Worm (Caenorhabditis elegans) whole organism, L4 larva: ENCODE data around the gene srlf-18.

Source experiments
- F26F4.8 ChIP-seq: fragments of 200-800 bp; sonication (Bioruptor generic); conservative IDR thresholded peaks from 2 replicates; pipeline ENCODE4 v1.3.6; 2022; ENCODE audit warnings: missing genetic modification characterization, missing compliant biosample characterization
- F44E2.7 ChIP-seq: fragments of 200-800 bp; sonication (Bioruptor generic); IDR thresholded peaks from 2 replicates; pipeline ENCODE4 v2.1.2; 2022; ENCODE audit warnings: missing genetic modification characterization, missing compliant biosample characterization
- F49E8.2 ChIP-seq: sonication (generic microtip); optimal IDR thresholded peaks from 2 replicates; lab custom pipeline; 2016; ENCODE audit warnings: missing compliant biosample characterization, mild to moderate bottlenecking, missing genetic modification characterization, borderline replicate concordance
- T26A8.4 ChIP-seq: fragments of 200-800 bp; sonication (Bioruptor generic); IDR thresholded peaks from 2 replicates; pipeline ENCODE4 v1.3.6; 2022; ENCODE audit warnings: missing genetic modification characterization, missing compliant biosample characterization
- Y48G9A.11 ChIP-seq: fragments of 200-800 bp; sonication (Bioruptor generic); IDR thresholded peaks from 2 replicates; pipeline ENCODE4 v1.3.6; 2022; ENCODE audit warnings: missing genetic modification reagents, missing genetic modification characterization, missing compliant biosample characterization
- Y5F2A.4 ChIP-seq: fragments of 200-800 bp; sonication (Bioruptor generic); optimal IDR thresholded peaks from 2 replicates; lab custom pipeline; 2018; ENCODE audit warnings: mild to moderate bottlenecking, missing genetic modification characterization, missing compliant biosample characterization
- ZK337.2 ChIP-seq: fragments of 200-800 bp; sonication (Bioruptor generic); IDR thresholded peaks from 2 replicates; pipeline ENCODE4 v1.3.6; 2022; ENCODE audit warnings: missing genetic modification reagents, missing genetic modification characterization, missing compliant biosample characterization
- ceh-20 ChIP-seq: fragments of 200-800 bp; sonication (Bioruptor generic); IDR thresholded peaks from 2 replicates; pipeline ENCODE4 v1.3.6; 2022; ENCODE audit warnings: missing genetic modification reagents, missing genetic modification characterization, missing compliant biosample characterization
- ceh-32 ChIP-seq: sonication (generic microtip); optimal IDR thresholded peaks from 2 replicates; lab custom pipeline; 2016; ENCODE audit warnings: mild to moderate bottlenecking, missing genetic modification characterization, missing compliant biosample characterization; ENCODE audit not compliant: poor library complexity
- ceh-44 ChIP-seq: fragments of 200-800 bp; sonication (Bioruptor generic); IDR thresholded peaks from 2 replicates; pipeline ENCODE4 v1.3.6; 2022; ENCODE audit warnings: missing genetic modification reagents, missing genetic modification characterization, missing compliant biosample characterization
- ceh-62 ChIP-seq: sonication (generic microtip); optimal IDR thresholded peaks from 2 replicates; lab custom pipeline; 2017; ENCODE audit warnings: missing biosample characterization, missing genetic modification characterization
- ceh-82 ChIP-seq: sonication (generic microtip); optimal IDR thresholded peaks from 2 replicates; lab custom pipeline; 2017; ENCODE audit warnings: missing biosample characterization, missing genetic modification characterization
- ces-1 ChIP-seq: fragments of 150-350 bp; sonication (generic microtip); optimal IDR thresholded peaks from 4 replicates; lab custom pipeline; 2014; ENCODE audit warnings: missing biosample characterization, missing genetic modification reagents, missing genetic modification characterization
- daf-12 ChIP-seq: fragments of 150-350 bp; optimal IDR thresholded peaks from 2 replicates; lab custom pipeline; 2014; ENCODE audit warnings: missing biosample characterization, missing genetic modification reagents, missing genetic modification characterization
- daf-16 ChIP-seq, 3 experiments: sonication (generic microtip); optimal IDR thresholded peaks; 2 replicates each; lab custom pipeline; 2016 to 2017; ENCODE audit warnings: missing genetic modification characterization in 3 of 3, missing genetic modification reagents in 3 of 3, mild to moderate bottlenecking in 2 of 3, missing compliant biosample characterization in 2 of 3, missing biosample characterization in 1 of 3, moderate library complexity in 1 of 3
- daf-19 ChIP-seq: fragments of 200-800 bp; sonication (Bioruptor generic); conservative IDR thresholded peaks from 2 replicates; pipeline ENCODE4 v1.3.6; 2022; ENCODE audit warnings: missing genetic modification characterization, missing compliant biosample characterization
- dmd-6 ChIP-seq: fragments of 200-800 bp; sonication (Bioruptor generic); IDR thresholded peaks from 2 replicates; pipeline ENCODE4 v1.3.6; 2022; ENCODE audit warnings: missing genetic modification reagents, missing genetic modification characterization, missing compliant biosample characterization
- dpl-1 ChIP-seq: fragments of 150-350 bp; optimal IDR thresholded peaks from 2 replicates; lab custom pipeline; 2014; ENCODE audit warnings: missing biosample characterization, missing genetic modification reagents, missing genetic modification characterization
- duxl-1 ChIP-seq: sonication (generic microtip); optimal IDR thresholded peaks from 2 replicates; lab custom pipeline; 2016; ENCODE audit warnings: mild to moderate bottlenecking, missing genetic modification characterization, moderate library complexity, missing compliant biosample characterization; ENCODE audit not compliant: poor library complexity
- dve-1 ChIP-seq: sonication (generic microtip); optimal IDR thresholded peaks from 2 replicates; lab custom pipeline; 2017; ENCODE audit warnings: antibody characterized with exemption, mild to moderate bottlenecking, missing genetic modification characterization, missing compliant biosample characterization; ENCODE audit not compliant: insufficient read depth
- hlh-30 ChIP-seq: sonication (generic microtip); optimal IDR thresholded peaks from 2 replicates; lab custom pipeline; 2017; ENCODE audit warnings: antibody characterized with exemption, mild to moderate bottlenecking, missing genetic modification characterization, missing compliant biosample characterization; ENCODE audit not compliant: insufficient read depth
- lin-1 ChIP-seq: fragments of 200-800 bp; sonication (Bioruptor generic); IDR thresholded peaks from 2 replicates; pipeline ENCODE4 v1.3.6; 2022; ENCODE audit warnings: missing genetic modification reagents, missing genetic modification characterization, missing compliant biosample characterization
- lin-15B ChIP-seq: fragments of 150-350 bp; sonication (generic microtip); optimal IDR thresholded peaks from 3 replicates; lab custom pipeline; 2014; ENCODE audit warnings: missing biosample characterization, missing genetic modification characterization
- lin-29 ChIP-seq: fragments of 200-800 bp; sonication (Bioruptor generic); IDR thresholded peaks from 2 replicates; pipeline ENCODE4 v1.3.6; 2022; ENCODE audit warnings: missing genetic modification reagents, missing genetic modification characterization, missing compliant biosample characterization
- lin-38 ChIP-seq: fragments of 200-800 bp; sonication (Bioruptor generic); IDR thresholded peaks from 2 replicates; pipeline ENCODE4 v1.3.6; 2022; ENCODE audit warnings: missing genetic modification reagents, missing genetic modification characterization, missing compliant biosample characterization
- lsy-2 ChIP-seq, 2 experiments: fragments of 150-350 bp in 1 of 2; sonication (generic microtip) in 1 of 2; optimal IDR thresholded peaks; 2 replicates each; lab custom pipeline; 2014 to 2017; ENCODE audit warnings: missing biosample characterization in 2 of 2, missing genetic modification characterization in 2 of 2
- madf-9 ChIP-seq: fragments of 200-800 bp; sonication (Bioruptor generic); conservative IDR thresholded peaks from 2 replicates; pipeline ENCODE4 v1.3.6; 2022; ENCODE audit warnings: missing genetic modification reagents, missing genetic modification characterization, missing compliant biosample characterization
- mdl-1 ChIP-seq, 2 experiments: fragments of 150-350 bp in 1 of 2; sonication (generic microtip) in 1 of 2; optimal IDR thresholded peaks; 2 replicates each; lab custom pipeline; 2014 to 2017; ENCODE audit warnings: missing biosample characterization in 2 of 2, missing genetic modification characterization in 2 of 2
- mdt-29 ChIP-seq: fragments of 200-800 bp; sonication (Bioruptor generic); IDR thresholded peaks from 2 replicates; pipeline ENCODE4 v1.3.6; 2022; ENCODE audit warnings: missing genetic modification reagents, missing genetic modification characterization, missing compliant biosample characterization
- mep-1 ChIP-seq: fragments of 150-350 bp; sonication (generic microtip); optimal IDR thresholded peaks from 3 replicates; lab custom pipeline; 2014; ENCODE audit warnings: missing biosample characterization, missing genetic modification characterization
- mes-2 ChIP-seq: sonication (generic microtip); optimal IDR thresholded peaks from 2 replicates; lab custom pipeline; 2016; ENCODE audit warnings: missing genotype, mild to moderate bottlenecking, missing genetic modification characterization, missing compliant biosample characterization; ENCODE audit not compliant: poor library complexity, severe bottlenecking
- nhr-102 ChIP-seq: sonication (generic microtip); optimal IDR thresholded peaks from 2 replicates; lab custom pipeline; 2016; ENCODE audit warnings: mild to moderate bottlenecking, missing genetic modification characterization, moderate library complexity, missing compliant biosample characterization
- nhr-11 ChIP-seq: fragments of 150-350 bp; optimal IDR thresholded peaks from 2 replicates; lab custom pipeline; 2014; ENCODE audit warnings: missing biosample characterization, missing genetic modification characterization
- nhr-28 ChIP-seq: fragments of 150-350 bp; optimal IDR thresholded peaks from 2 replicates; lab custom pipeline; 2014; ENCODE audit warnings: missing biosample characterization, missing genetic modification characterization
- nhr-41 ChIP-seq: fragments of 200-800 bp; sonication (Bioruptor generic); IDR thresholded peaks from 2 replicates; pipeline ENCODE4 v1.3.6; 2022; ENCODE audit warnings: missing genetic modification reagents, missing genetic modification characterization, missing compliant biosample characterization
- nhr-48 ChIP-seq: sonication (generic microtip); optimal IDR thresholded peaks from 2 replicates; lab custom pipeline; 2016; ENCODE audit warnings: mild to moderate bottlenecking, missing genetic modification characterization, missing compliant biosample characterization
- nhr-77 ChIP-seq: fragments of 150-350 bp; optimal IDR thresholded peaks from 2 replicates; lab custom pipeline; 2014; ENCODE audit warnings: missing biosample characterization, missing genetic modification characterization
- php-3 ChIP-seq: fragments of 200-800 bp; sonication (Bioruptor generic); IDR thresholded peaks from 2 replicates; pipeline ENCODE4 v1.3.6; 2022; ENCODE audit warnings: missing genetic modification reagents, missing genetic modification characterization, missing compliant biosample characterization
- sdz-12 ChIP-seq: fragments of 200-800 bp; sonication (Bioruptor generic); optimal IDR thresholded peaks from 2 replicates; lab custom pipeline; 2018; ENCODE audit warnings: mild to moderate bottlenecking, missing genetic modification characterization, missing compliant biosample characterization
- skn-1 ChIP-seq: fragments of 150-350 bp; optimal IDR thresholded peaks from 2 replicates; lab custom pipeline; 2014; ENCODE audit warnings: missing biosample characterization, missing genetic modification characterization
- snpc-1.2 ChIP-seq: fragments of 200-800 bp; sonication (Bioruptor generic); IDR thresholded peaks from 2 replicates; pipeline ENCODE4 v1.3.6; 2022; ENCODE audit warnings: missing genetic modification reagents, missing genetic modification characterization, missing compliant biosample characterization
- spr-3 ChIP-seq: fragments of 200-800 bp; sonication (Bioruptor generic); optimal IDR thresholded peaks from 2 replicates; lab custom pipeline; 2018; ENCODE audit warnings: mild to moderate bottlenecking, missing genetic modification characterization, missing compliant biosample characterization
- unc-39 ChIP-seq: sonication (generic microtip); optimal IDR thresholded peaks from 2 replicates; lab custom pipeline; 2017; ENCODE audit warnings: missing biosample characterization, missing genetic modification characterization
- zag-1 ChIP-seq: fragments of 150-350 bp; optimal IDR thresholded peaks from 2 replicates; lab custom pipeline; 2014; ENCODE audit warnings: missing biosample characterization, missing genetic modification characterization
- zfp-2 ChIP-seq: sonication (generic microtip); optimal IDR thresholded peaks from 2 replicates; lab custom pipeline; 2016; ENCODE audit warnings: mild to moderate bottlenecking, missing genetic modification characterization, missing compliant biosample characterization
- zip-2 ChIP-seq: fragments of 150-350 bp; optimal IDR thresholded peaks from 2 replicates; lab custom pipeline; 2014; ENCODE audit warnings: missing biosample characterization, missing genetic modification characterization

The srlf-18 gene

ce11 chrIV:11148788-11149366 lies 47.6 kb upstream of the srlf-18 start (continued):
- TF ChIP-seq daf-19 = no peak
- no peak for TF ChIP-seq ceh-44 (GFP tag; lab: Robert Waterston, UW)
- no peak for TF ChIP-seq Y5F2A.4 (GFP tag; lab: Kevin White, UChicago)
- TF ChIP-seq madf-9 = no peak
- TF ChIP-seq dve-1 (tag; lab: Kevin White, UChicago) = peak; percentile 16
- no peak for TF ChIP-seq lin-29 (GFP tag; lab: Robert Waterston, UW)
- TF ChIP-seq nhr-102 = no peak
- no peak for TF ChIP-seq nhr-48 (tag; lab: Kevin White, UChicago)
- no peak for TF ChIP-seq nhr-41 (GFP tag; lab: Robert Waterston, UW)
- TF ChIP-seq hlh-30 (tag; lab: Kevin White, UChicago) = peak; percentile 49
- TF ChIP-seq ceh-82 = no peak
- no peak for TF ChIP-seq ceh-32 (tag; lab: Kevin White, UChicago)
- no peak for TF ChIP-seq ceh-20 (GFP tag; lab: Robert Waterston, UW)
- peak; percentile 59 for TF ChIP-seq dmd-6 (GFP tag; lab: Robert Waterston, UW)
- TF ChIP-seq lin-15B (tag; lab: Kevin White, UChicago) = no peak
- TF ChIP-seq nhr-28 = peak; percentile 4
- no peak for TF ChIP-seq F44E2.7 (GFP tag; lab: Robert Waterston, UW)
- no peak for TF ChIP-seq zip-2 (tag; lab: Kevin White, UChicago)
- TF ChIP-seq mdl-1 (tag; optimal IDR thresholded peaks at IDR 0.05; lab: Kevin White, UChicago) = peak in 1 of 2 experiments; percentile 50
- TF ChIP-seq sdz-12 (GFP tag; lab: Kevin White, UChicago) = no peak
- TF ChIP-seq lin-1 (GFP tag; lab: Robert Waterston, UW) = no peak
- no peak for TF ChIP-seq mes-2 (tag; lab: Kevin White, UChicago)

DNA sequence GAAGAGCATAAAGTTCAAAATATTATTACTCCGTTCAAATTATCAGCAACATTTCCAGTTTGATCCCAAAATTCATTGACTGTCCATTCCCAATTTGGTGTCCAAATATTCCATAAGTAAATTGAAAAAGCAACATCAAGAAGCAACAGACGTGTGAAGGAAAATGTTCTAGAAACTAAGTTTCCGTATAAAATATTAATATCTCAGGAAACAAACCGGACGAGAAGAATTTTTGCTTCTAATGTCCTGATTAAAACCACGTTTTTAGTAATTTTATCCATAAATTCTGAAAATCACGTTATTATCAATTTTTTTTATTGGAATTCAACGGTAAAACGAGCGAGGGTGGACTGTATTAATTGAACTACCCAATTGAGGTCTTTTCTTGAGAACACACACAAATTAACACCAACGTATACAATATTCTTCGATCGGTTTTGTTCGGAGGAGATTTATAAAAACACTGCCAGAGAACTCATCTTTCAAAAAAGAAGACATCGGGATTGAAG lies 45.7 kb upstream of the srlf-18 start, which contains the start of gene pigq-1:
pigq-1 (minus strand) TSS at position 286 of the 509 bp plus-strand sequence.
- no peak for TF ChIP-seq ceh-62 (tag; lab: Kevin White, UChicago)
- no peak for TF ChIP-seq ces-1
- no peak for TF ChIP-seq nhr-11 (tag; lab: Kevin White, UChicago)
- TF ChIP-seq lin-1 (GFP tag; lab: Robert Waterston, UW) = no peak
- peak; percentile 49 for TF ChIP-seq spr-3
- no peak for TF ChIP-seq php-3
- TF ChIP-seq daf-12 (tag; lab: Kevin White, UChicago) = no peak
- peak; percentile 55 for TF ChIP-seq zag-1 (tag; lab: Kevin White, UChicago)
- TF ChIP-seq mep-1 (tag; lab: Kevin White, UChicago) = peak; percentile 63
- peak; percentile 65; the same call in 1 of the 2 replicates for TF ChIP-seq snpc-1.2 (GFP tag; lab: Robert Waterston, UW)
- peak; percentile 21 for TF ChIP-seq dpl-1
- TF ChIP-seq skn-1 (tag; lab: Kevin White, UChicago) = no peak
- TF ChIP-seq nhr-41 (GFP tag; lab: Robert Waterston, UW) = no peak
- TF ChIP-seq lin-29 (GFP tag; lab: Robert Waterston, UW) = no peak
- no peak for TF ChIP-seq nhr-77 (tag; lab: Kevin White, UChicago)
- 0 out of 2 replicates have a peak, but pooled peaks have one; percentile 18 for TF ChIP-seq F26F4.8 (GFP tag; lab: Robert Waterston, UW)
- TF ChIP-seq mes-2 (tag; lab: Kevin White, UChicago) = peak; percentile 16
- TF ChIP-seq duxl-1 = no peak
- TF ChIP-seq F49E8.2 (tag; lab: Kevin White, UChicago) = peak; percentile 40
- TF ChIP-seq unc-39 (tag; lab: Kevin White, UChicago) = no peak
- peak; percentile 36; the same call in 1 of the 2 replicates for TF ChIP-seq Y48G9A.11 (GFP tag; lab: Robert Waterston, UW)
- TF ChIP-seq nhr-48 (tag; lab: Kevin White, UChicago) = peak; percentile 40
- TF ChIP-seq mdt-29 (GFP tag; lab: Robert Waterston, UW) = peak; percentile 34; the same call in 1 of the 2 replicates
- TF ChIP-seq T26A8.4 = no peak; the same call in 1 of the 2 replicates
- TF ChIP-seq lsy-2 (tag; optimal IDR thresholded peaks at IDR 0.05; lab: Kevin White, UChicago) = peak in 1 of 2 experiments; percentile 71
- TF ChIP-seq ceh-20 (GFP tag; lab: Robert Waterston, UW) = no peak
- TF ChIP-seq ZK337.2 (GFP tag; lab: Robert Waterston, UW) = no peak
- 0 out of 2 replicates have a peak, but pooled peaks have one; percentile 28 for TF ChIP-seq daf-19
- peak; percentile 20 for TF ChIP-seq dve-1 (tag; lab: Kevin White, UChicago)
- peak; percentile 65 for TF ChIP-seq lin-38
- peak; percentile 25 for TF ChIP-seq zfp-2
- peak in 1 of 2 experiments; percentile 40 for TF ChIP-seq daf-16 (GFP tag; optimal IDR thresholded peaks at IDR 0.05; lab: Kevin White, UChicago)
- TF ChIP-seq daf-16 (tag; optimal IDR thresholded peaks at IDR 0.05; lab: Kevin White, UChicago) = peak; percentile 49
